Worm (Caenorhabditis elegans): Measurements from ENCODE around the gene oac-3.

Gene oac-3

DNA sequence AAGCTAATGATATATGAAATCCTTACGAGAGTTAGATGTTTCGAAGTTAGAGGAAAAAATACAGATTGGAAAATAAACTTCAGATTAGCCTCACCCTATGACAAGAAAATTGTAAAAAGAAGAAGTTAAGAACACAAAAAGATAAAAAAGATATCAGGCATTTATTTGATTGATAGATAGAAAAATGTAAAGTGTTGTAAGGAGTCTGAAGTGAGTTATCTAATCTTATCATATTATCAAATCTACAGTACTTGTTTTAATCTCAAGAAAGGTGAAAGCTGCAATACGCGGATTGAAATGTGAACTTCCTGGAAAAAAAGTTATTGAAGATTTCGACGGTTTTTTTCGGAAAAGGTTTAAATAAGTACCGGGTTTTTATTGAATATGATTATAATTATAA, 36.1 kb downstream of the oac-3 start:
- TF ChIP-seq elt-3 (tag; optimal IDR thresholded peaks at IDR 0.05) (peak in 1 of 3 experiments; percentile 42), lin-15B (tag; optimal IDR thresholded peaks at IDR 0.05) (no peak)

DNA sequence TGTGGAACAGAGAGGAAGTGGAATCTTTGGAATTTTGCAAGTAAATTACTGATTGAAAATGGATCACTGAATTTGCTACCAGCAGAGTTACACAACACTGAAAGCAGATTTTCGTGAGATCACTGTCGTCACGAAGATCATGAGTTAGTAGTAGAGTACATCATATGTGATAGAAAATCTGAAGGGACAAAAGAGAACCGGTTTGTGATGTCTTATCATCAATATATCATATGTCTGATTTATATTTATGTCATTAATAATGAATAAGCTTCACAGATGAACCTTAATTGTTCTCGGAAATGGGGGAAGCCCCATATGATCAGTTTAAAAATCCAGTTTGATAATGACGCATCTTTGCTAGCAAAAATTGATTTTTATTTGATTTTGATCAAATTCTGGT, 36.7 kb downstream of the oac-3 start:
- TF ChIP-seq nhr-25 (tag; optimal IDR thresholded peaks at IDR 0.05): peak; percentile 16
- TF ChIP-seq nhr-23 (tag; optimal IDR thresholded peaks at IDR 0.05): peak; percentile 29
- TF ChIP-seq zag-1 (tag; optimal IDR thresholded peaks at IDR 0.05): no peak
- peak in 1 of 3 experiments; percentile 27 for TF ChIP-seq elt-3 (tag; optimal IDR thresholded peaks at IDR 0.05)
- peak; percentile 49 for TF ChIP-seq nhr-43 (tag; optimal IDR thresholded peaks at IDR 0.05; ENCODE audit: poor library complexity, severe bottlenecking)

DNA sequence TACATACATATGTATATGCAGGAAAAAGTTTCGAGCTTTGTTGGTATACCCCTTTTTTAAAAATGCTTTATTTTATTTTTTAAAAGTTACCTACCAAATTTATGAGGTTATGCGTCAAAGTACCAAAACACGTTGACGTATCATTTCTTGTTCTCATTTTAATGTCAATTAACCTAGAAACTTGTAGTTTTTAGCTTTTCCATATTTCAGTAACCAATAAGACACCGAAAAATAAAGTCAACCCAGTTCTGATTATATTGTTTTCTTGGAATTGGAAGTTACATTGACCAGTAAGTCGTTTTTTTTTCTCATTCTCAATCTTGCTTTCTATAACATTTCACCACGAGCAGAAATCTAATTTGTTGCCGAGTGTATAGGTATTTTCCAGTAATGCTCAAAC, 37.5 kb downstream of the oac-3 start, which contains the start of gene srw-145:
srw-145 (plus strand) TSS at position 301 of the 400 bp plus-strand sequence.
- TF ChIP-seq nhr-11 (tag; optimal IDR thresholded peaks at IDR 0.05): peak; percentile 62
- TF ChIP-seq nhr-77 (tag; optimal IDR thresholded peaks at IDR 0.05): no peak

DNA sequence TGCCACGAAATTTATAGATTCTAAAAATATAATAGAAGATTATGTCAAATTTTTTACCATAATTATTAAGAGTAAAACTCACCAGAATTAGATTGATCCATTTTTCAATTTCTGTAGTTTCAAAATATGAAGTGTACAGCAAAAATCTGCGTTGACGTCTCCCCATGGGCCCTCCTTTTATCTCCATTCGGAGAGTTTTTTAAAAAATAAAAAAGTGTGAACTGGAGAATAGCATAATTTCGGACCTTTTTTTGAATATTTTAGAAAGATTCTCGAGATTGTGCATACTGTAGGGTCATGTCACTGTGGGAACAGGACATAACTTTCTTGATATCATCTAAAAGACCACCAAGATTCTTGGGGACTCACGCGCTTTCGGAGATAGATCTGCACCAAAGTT, 42.8 kb downstream of the oac-3 start, which contains the start of gene dpr-1:
dpr-1 (minus strand) TSS at position 101 of the 400 bp plus-strand sequence.
- TF ChIP-seq jun-1 (tag; optimal IDR thresholded peaks at IDR 0.05) (no peak), ZK546.5 (tag; optimal IDR thresholded peaks at IDR 0.05) (no peak), nhr-76 (tag; optimal IDR thresholded peaks at IDR 0.05) (no peak), hmg-11 (tag; optimal IDR thresholded peaks at IDR 0.05) (no peak), nhr-12 (tag; optimal IDR thresholded peaks at IDR 0.05) (no peak), elt-1 (tag; optimal IDR thresholded peaks at IDR 0.05) (no peak), elt-3 (tag; optimal IDR thresholded peaks at IDR 0.05) (no peak)

DNA sequence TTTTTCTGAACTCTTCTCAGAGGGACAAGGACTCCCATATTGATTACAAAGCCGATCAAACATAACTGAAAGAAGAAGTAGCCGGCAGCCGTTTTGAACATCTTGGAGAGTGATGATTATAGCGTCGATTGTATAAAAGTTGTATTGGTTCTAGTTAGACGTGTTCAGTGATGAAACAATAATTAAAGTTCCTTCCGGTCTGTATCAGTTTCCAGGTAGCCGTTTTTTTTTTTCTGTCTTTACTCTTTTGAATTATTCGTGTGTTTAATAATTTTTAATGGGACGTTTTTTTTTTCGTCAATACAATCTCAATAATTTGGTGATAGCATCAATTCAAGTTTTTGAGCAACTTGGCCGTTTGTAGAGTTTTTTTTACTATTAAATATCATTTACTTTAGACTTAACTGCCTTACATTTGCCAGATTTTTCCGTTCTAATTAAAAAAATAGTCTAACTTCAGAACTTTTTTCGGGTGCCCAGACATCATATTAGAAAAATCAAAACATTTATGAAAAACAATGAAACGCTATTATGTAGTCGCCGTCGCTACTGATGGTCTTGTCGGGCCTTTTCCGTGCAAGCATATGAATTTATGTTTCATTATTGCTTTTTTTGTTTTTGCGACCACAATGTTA, 47.2 kb downstream of the oac-3 start, which contains the start of the genes srx-10 and clec-226:
srx-10 (minus strand) TSS at position 101 of the 635 bp plus-strand sequence.
clec-226 (plus strand) TSS at position 585 of the 635 bp plus-strand sequence.
- no peak for TF ChIP-seq sea-2 (GFP tag; optimal IDR thresholded peaks at IDR 0.05)
- no peak for TF ChIP-seq egl-5 (tag; optimal IDR thresholded peaks at IDR 0.05)
- no peak for TF ChIP-seq fos-1 (tag; optimal IDR thresholded peaks at IDR 0.05)
- no peak for TF ChIP-seq zag-1 (tag; optimal IDR thresholded peaks at IDR 0.05)
- TF ChIP-seq ztf-4 (tag; optimal IDR thresholded peaks at IDR 0.05): no peak
- no peak for TF ChIP-seq nhr-77 (tag; optimal IDR thresholded peaks at IDR 0.05)
- no peak for TF ChIP-seq elt-2 (tag; optimal IDR thresholded peaks at IDR 0.05)
- TF ChIP-seq mdl-1 (tag; optimal IDR thresholded peaks at IDR 0.05): no peak
- no peak for TF ChIP-seq ztf-11 (tag; optimal IDR thresholded peaks at IDR 0.05)
- no peak for TF ChIP-seq lin-39 (tag; optimal IDR thresholded peaks at IDR 0.05)
- no peak for TF ChIP-seq ceh-9 (tag; optimal IDR thresholded peaks at IDR 0.05)
- no peak for TF ChIP-seq fkh-2 (tag; optimal IDR thresholded peaks at IDR 0.05)

DNA sequence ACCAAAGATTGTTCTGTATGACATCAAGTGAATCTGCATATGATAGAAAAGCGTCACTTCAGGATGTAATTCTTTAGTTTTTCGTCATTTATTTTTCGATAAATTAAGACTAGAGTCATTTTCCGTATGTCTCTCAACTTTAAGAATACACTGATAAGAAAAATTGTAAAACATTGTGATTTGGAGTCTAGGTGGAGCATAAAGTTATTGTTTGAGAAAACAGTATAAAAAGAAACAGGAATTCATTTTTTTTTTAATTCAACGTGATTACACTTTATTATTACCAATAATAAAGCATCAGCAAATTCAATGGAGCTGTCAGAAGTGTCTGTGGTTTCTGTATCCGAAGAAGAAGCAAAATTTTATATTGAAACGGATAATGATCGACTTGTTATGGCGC, 49.7 kb downstream of the oac-3 start, which contains the start of gene R10D12.6:
R10D12.6 (plus strand) TSS at position 301 of the 400 bp plus-strand sequence.
- TF ChIP-seq nhr-11 (tag; optimal IDR thresholded peaks at IDR 0.05): no peak
- TF ChIP-seq elt-2 (tag; optimal IDR thresholded peaks at IDR 0.05): peak; percentile 3
- TF ChIP-seq ztf-11 (tag; optimal IDR thresholded peaks at IDR 0.05): no peak
- peak; percentile 38 for TF ChIP-seq pqm-1 (tag; optimal IDR thresholded peaks at IDR 0.05)

- no peak for TF ChIP-seq ceh-82 (tag; optimal IDR thresholded peaks at IDR 0.05)
Measured at ce11 chrV:13949752-13950151, 50.4 kb downstream of the oac-3 start, which contains the start of gene R10D12.7. Gene R10D12.7 (plus strand): TSS chrV:13950052.

Measured in whole organism, L3 larva.